Fruit fly (Drosophila melanogaster) whole organism, embryonic: ENCODE measurements around the gene CG42553.
A peak's percentile ranks its signal among the peaks of the same experiment; 100 is the strongest.

ENCODE experiments used
- Antp ChIP-seq: fragments of 200-800 bp; sonication (Bioruptor generic); optimal IDR thresholded peaks from 3 replicates; lab custom pipeline; 2016; ENCODE audit warnings: missing biosample characterization, missing genetic modification characterization
- B-H2 ChIP-seq: fragments of 200-800 bp; sonication (Bioruptor generic); optimal IDR thresholded peaks from 2 replicates; lab custom pipeline; 2018; ENCODE audit warnings: missing biosample characterization, mild to moderate bottlenecking, missing genetic modification characterization
- BEAF-32 ChIP-seq: fragments of 200-800 bp; sonication (Bioruptor generic); optimal IDR thresholded peaks from 3 replicates; lab custom pipeline; 2017; ENCODE audit warnings: missing biosample characterization, missing genetic modification characterization, mild to moderate bottlenecking, moderate library complexity, missing genetic modification reagents
- CG11695 ChIP-seq: fragments of 200-800 bp; sonication (Bioruptor generic); IDR thresholded peaks from 3 replicates; pipeline ENCODE4 v1.3.6; 2022; ENCODE audit warnings: missing biosample characterization, missing genetic modification characterization
- CG12744 ChIP-seq: fragments of 200-800 bp; sonication (Bioruptor generic); optimal IDR thresholded peaks from 2 replicates; lab custom pipeline; 2016; ENCODE audit warnings: missing biosample characterization, missing genetic modification characterization
- CG13775 ChIP-seq: fragments of 200-800 bp; sonication (Bioruptor generic); optimal IDR thresholded peaks from 3 replicates; lab custom pipeline; 2017; ENCODE audit warnings: missing biosample characterization, mild to moderate bottlenecking, missing genetic modification characterization
- CG15696 ChIP-seq: fragments of 200-800 bp; sonication (Bioruptor generic); optimal IDR thresholded peaks from 2 replicates; lab custom pipeline; 2019; ENCODE audit warnings: missing biosample characterization, mild to moderate bottlenecking, missing genetic modification characterization, moderate library complexity
- CG18764 ChIP-seq: fragments of 200-800 bp; sonication (Bioruptor generic); optimal IDR thresholded peaks from 3 replicates; lab custom pipeline; 2016; ENCODE audit warnings: missing biosample characterization, missing genetic modification characterization
- CG30020 ChIP-seq: fragments of 200-800 bp; optimal IDR thresholded peaks from 2 replicates; lab custom pipeline; 2019; ENCODE audit warnings: missing biosample characterization, mild to moderate bottlenecking, missing genetic modification characterization, moderate library complexity
- CG3995 ChIP-seq: fragments of 200-800 bp; sonication (Bioruptor generic); optimal IDR thresholded peaks from 3 replicates; lab custom pipeline; 2016; ENCODE audit warnings: missing biosample characterization, missing genetic modification characterization
- CG42726 ChIP-seq: fragments of 200-800 bp; sonication (Bioruptor generic); IDR thresholded peaks from 2 replicates; pipeline ENCODE4 v1.3.6; 2022; ENCODE audit warnings: missing biosample characterization, missing genetic modification characterization; ENCODE audit not compliant: partially characterized antibody
- CG7372 ChIP-seq: fragments of 200-800 bp; sonication (Bioruptor generic); IDR thresholded peaks from 2 replicates; pipeline ENCODE4 v1.3.6; 2022; ENCODE audit warnings: missing biosample characterization, missing genetic modification characterization
- CG7745 ChIP-seq: fragments of 200-800 bp; sonication (Bioruptor generic); optimal IDR thresholded peaks from 2 replicates; lab custom pipeline; 2018; ENCODE audit warnings: missing biosample characterization, mild to moderate bottlenecking, missing genetic modification characterization, moderate library complexity
- CG7928 ChIP-seq: fragments of 200-800 bp; sonication (Bioruptor generic); optimal IDR thresholded peaks from 2 replicates; lab custom pipeline; 2017; ENCODE audit warnings: missing biosample characterization, mild to moderate bottlenecking, missing genetic modification characterization
- CG8281 ChIP-seq: fragments of 200-800 bp; sonication (Bioruptor generic); optimal IDR thresholded peaks from 2 replicates; lab custom pipeline; 2018; ENCODE audit warnings: missing biosample characterization, mild to moderate bottlenecking, missing genetic modification characterization, moderate library complexity
- Dad ChIP-seq: fragments of 200-800 bp; sonication (Bioruptor generic); optimal IDR thresholded peaks from 3 replicates; lab custom pipeline; 2016; ENCODE audit warnings: missing biosample characterization, missing genetic modification characterization
- Doc2 ChIP-seq: fragments of 200-800 bp; sonication (Bioruptor generic); IDR thresholded peaks from 2 replicates; pipeline ENCODE4 v1.3.6; 2022; ENCODE audit warnings: missing biosample characterization, missing genetic modification characterization
- H15 ChIP-seq: fragments of 200-800 bp; sonication (Bioruptor generic); IDR thresholded peaks from 3 replicates; pipeline ENCODE4 v1.3.6; 2022; ENCODE audit warnings: missing biosample characterization, missing genetic modification characterization
- Hr51 ChIP-seq, 2 experiments: fragments of 200-800 bp; sonication (Bioruptor generic); optimal IDR thresholded peaks; 2 replicates in 1 of 2; 3 replicates in 1 of 2; lab custom pipeline; 2016 to 2018; ENCODE audit warnings: missing biosample characterization in 2 of 2, missing genetic modification characterization in 2 of 2, mild to moderate bottlenecking in 1 of 2, moderate library complexity in 1 of 2
- Jarid2 ChIP-seq: fragments of 200-800 bp; sonication (Bioruptor generic); optimal IDR thresholded peaks from 3 replicates; lab custom pipeline; 2017; ENCODE audit warnings: mild to moderate bottlenecking, missing biosample characterization, missing genetic modification reagents, missing genetic modification characterization
- MTF-1 ChIP-seq: fragments of 200-800 bp; sonication (Bioruptor generic); optimal IDR thresholded peaks from 2 replicates; lab custom pipeline; 2018; ENCODE audit warnings: missing biosample characterization, mild to moderate bottlenecking, missing genetic modification characterization, borderline replicate concordance
- NK7.1 ChIP-seq: fragments of 200-800 bp; sonication (Bioruptor generic); optimal IDR thresholded peaks from 3 replicates; lab custom pipeline; 2016; ENCODE audit warnings: missing biosample characterization, missing genetic modification characterization
- Nf-YA ChIP-seq: fragments of 200-800 bp; sonication (Bioruptor generic); IDR thresholded peaks from 2 replicates; pipeline ENCODE4 v1.3.6; 2022; ENCODE audit warnings: missing biosample characterization, missing genetic modification characterization
- Nf-YB ChIP-seq: fragments of 200-800 bp; sonication (Bioruptor generic); optimal IDR thresholded peaks from 3 replicates; lab custom pipeline; 2019; ENCODE audit warnings: missing biosample characterization, mild to moderate bottlenecking, missing genetic modification characterization, moderate library complexity
- Nf-YC ChIP-seq: fragments of 200-800 bp; optimal IDR thresholded peaks from 3 replicates; lab custom pipeline; 2019; ENCODE audit warnings: missing biosample characterization, mild to moderate bottlenecking, missing genetic modification characterization, moderate library complexity
- Oli ChIP-seq: fragments of 200-800 bp; sonication (Bioruptor generic); optimal IDR thresholded peaks from 2 replicates; lab custom pipeline; 2018; ENCODE audit warnings: missing biosample characterization, mild to moderate bottlenecking, missing genetic modification characterization, moderate library complexity
- Sox102F ChIP-seq: fragments of 200-800 bp; sonication (Bioruptor generic); optimal IDR thresholded peaks from 2 replicates; lab custom pipeline; 2018; ENCODE audit warnings: missing biosample characterization, mild to moderate bottlenecking, missing genetic modification characterization, moderate library complexity
- Sry-δ ChIP-seq: fragments of 200-800 bp; sonication (Bioruptor generic); optimal IDR thresholded peaks from 2 replicates; lab custom pipeline; 2016; ENCODE audit warnings: missing biosample characterization, missing genetic modification characterization
- abd-A ChIP-seq: fragments of 200-800 bp; sonication (Bioruptor generic); optimal IDR thresholded peaks from 3 replicates; lab custom pipeline; 2019; ENCODE audit warnings: missing biosample characterization, mild to moderate bottlenecking, missing genetic modification characterization, moderate library complexity
- ara ChIP-seq: fragments of 200-800 bp; sonication (Bioruptor generic); IDR thresholded peaks from 2 replicates; pipeline ENCODE4 v1.3.6; 2022; ENCODE audit warnings: missing biosample characterization, missing genetic modification characterization
- bab2 ChIP-seq: fragments of 200-800 bp; sonication (Bioruptor generic); optimal IDR thresholded peaks from 2 replicates; lab custom pipeline; 2016; ENCODE audit warnings: missing biosample characterization, missing genetic modification characterization
- bcd ChIP-seq: fragments of 200-800 bp; sonication (Bioruptor generic); optimal IDR thresholded peaks from 2 replicates; lab custom pipeline; 2017; ENCODE audit warnings: missing biosample characterization, mild to moderate bottlenecking, missing genetic modification characterization
- chinmo ChIP-seq: fragments of 200-800 bp; sonication (Bioruptor generic); IDR thresholded peaks from 4 replicates; pipeline ENCODE4 v1.3.6; 2022; ENCODE audit warnings: missing biosample characterization, missing genetic modification characterization; ENCODE audit not compliant: partially characterized antibody
- dpn ChIP-seq, 2 experiments: fragments of 200-800 bp; sonication (Bioruptor generic); optimal IDR thresholded peaks; 3 replicates each; lab custom pipeline; 2016; ENCODE audit warnings: missing biosample characterization in 2 of 2, missing genetic modification characterization in 2 of 2
- emc ChIP-seq: fragments of 200-800 bp; sonication (Bioruptor generic); optimal IDR thresholded peaks from 2 replicates; lab custom pipeline; 2016; ENCODE audit warnings: missing biosample characterization, missing genetic modification characterization
- en ChIP-seq: fragments of 200-800 bp; sonication (Bioruptor generic); optimal IDR thresholded peaks from 2 replicates; lab custom pipeline; 2016; ENCODE audit warnings: missing biosample characterization, missing genetic modification characterization
- exex ChIP-seq: fragments of 200-800 bp; sonication (Bioruptor generic); optimal IDR thresholded peaks from 4 replicates; lab custom pipeline; 2018; ENCODE audit warnings: missing biosample characterization, mild to moderate bottlenecking, missing genetic modification characterization, moderate library complexity
- eyg ChIP-seq: fragments of 200-800 bp; sonication (Bioruptor generic); optimal IDR thresholded peaks from 3 replicates; lab custom pipeline; 2016; ENCODE audit warnings: missing biosample characterization, missing genetic modification characterization
- fd64A ChIP-seq: fragments of 200-800 bp; sonication (Bioruptor generic); optimal IDR thresholded peaks from 3 replicates; lab custom pipeline; 2018; ENCODE audit warnings: missing biosample characterization, mild to moderate bottlenecking, missing genetic modification characterization
- ftz-f1 ChIP-seq: fragments of 200-800 bp; sonication (Bioruptor generic); optimal IDR thresholded peaks from 2 replicates; lab custom pipeline; 2016; ENCODE audit warnings: missing biosample characterization, missing genetic modification characterization
- gem ChIP-seq: fragments of 200-800 bp; sonication (Bioruptor generic); optimal IDR thresholded peaks from 2 replicates; lab custom pipeline; 2019; ENCODE audit warnings: missing biosample characterization, mild to moderate bottlenecking, missing genetic modification characterization, moderate library complexity
- lilli ChIP-seq: fragments of 200-800 bp; sonication (Bioruptor generic); optimal IDR thresholded peaks from 3 replicates; lab custom pipeline; 2016; ENCODE audit warnings: missing biosample characterization, missing genetic modification characterization
- mld ChIP-seq: fragments of 200-800 bp; sonication (Bioruptor generic); IDR thresholded peaks from 3 replicates; pipeline ENCODE4 v1.3.6; 2022; ENCODE audit warnings: missing biosample characterization, missing genetic modification characterization; ENCODE audit not compliant: partially characterized antibody
- nerfin-2 ChIP-seq: fragments of 200-800 bp; sonication (Bioruptor generic); IDR thresholded peaks from 2 replicates; pipeline ENCODE4 v1.3.6; 2022; ENCODE audit warnings: missing biosample characterization, missing genetic modification characterization; ENCODE audit not compliant: partially characterized antibody
- onecut ChIP-seq: fragments of 200-800 bp; sonication (Bioruptor generic); IDR thresholded peaks from 2 replicates; pipeline ENCODE4 v1.3.6; 2022; ENCODE audit warnings: missing biosample characterization, missing genetic modification characterization
- pita ChIP-seq: fragments of 200-800 bp; sonication (Bioruptor generic); optimal IDR thresholded peaks from 2 replicates; lab custom pipeline; 2017; ENCODE audit warnings: missing biosample characterization, mild to moderate bottlenecking, missing genetic modification characterization
- run ChIP-seq: fragments of 200-800 bp; sonication (Bioruptor generic); optimal IDR thresholded peaks from 3 replicates; lab custom pipeline; 2018; ENCODE audit warnings: missing biosample characterization, mild to moderate bottlenecking, missing genetic modification characterization
- slou ChIP-seq: fragments of 200-800 bp; sonication (Bioruptor generic); optimal IDR thresholded peaks from 3 replicates; lab custom pipeline; 2016; ENCODE audit warnings: missing biosample characterization, missing genetic modification characterization
- stwl ChIP-seq: fragments of 200-800 bp; sonication (Bioruptor generic); optimal IDR thresholded peaks from 3 replicates; lab custom pipeline; 2018; ENCODE audit warnings: missing biosample characterization, mild to moderate bottlenecking, missing genetic modification characterization, moderate library complexity
- wor ChIP-seq: fragments of 200-800 bp; sonication (Bioruptor generic); IDR thresholded peaks from 2 replicates; pipeline ENCODE4 v1.3.6; 2022; ENCODE audit warnings: missing biosample characterization, missing genetic modification characterization

The CG42553 gene

DNA sequence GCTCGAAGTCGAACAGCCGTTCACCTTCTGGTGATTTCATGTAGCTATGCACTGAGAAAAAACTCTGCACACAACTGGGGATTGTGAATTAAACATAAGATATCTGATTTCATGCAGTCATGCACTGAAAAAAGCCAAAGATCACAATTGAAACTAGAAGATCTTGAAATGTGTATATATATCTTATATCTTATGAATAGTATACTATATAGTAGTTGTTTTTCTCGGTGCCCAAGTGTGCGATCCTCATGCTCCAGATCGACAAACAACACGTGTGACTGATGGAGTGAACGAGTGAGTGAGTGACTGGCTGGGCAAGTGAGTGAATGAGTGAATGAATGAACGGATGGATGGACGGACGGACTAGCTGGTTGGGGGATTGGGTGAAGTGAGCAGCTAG lies 11.9 kb upstream of the CG42553 start (continued):
- TF ChIP-seq stwl (tag; lab: Kevin White, UChicago) (no peak), fd64A (GFP tag; lab: Kevin White, UChicago) (peak; percentile 49), onecut (GFP tag; lab: Robert Waterston, UW) (peak; percentile 66), pita (GFP tag; lab: Kevin White, UChicago) (no peak), CG42726 (GFP tag; lab: Robert Waterston, UW) (no peak), exex (tag; lab: Kevin White, UChicago) (no peak), eyg (GFP tag; lab: Kevin White, UChicago) (no peak), gem (peak; percentile 85), Sox102F (GFP tag; lab: Kevin White, UChicago) (peak; percentile 77), Dad (GFP tag; lab: Kevin White, UChicago) (peak; percentile 18), emc (GFP tag; lab: Kevin White, UChicago) (no peak), ftz-f1 (GFP tag; lab: Kevin White, UChicago) (no peak), run (tag; lab: Kevin White, UChicago) (peak; percentile 62), Hr51 (GFP tag; optimal IDR thresholded peaks at IDR 0.05; lab: Kevin White, UChicago) (peak; percentile 20 to 75), mld (GFP tag; lab: Robert Waterston, UW) (no peak), CG18764 (GFP tag; lab: Kevin White, UChicago) (peak; percentile 69), CG11695 (GFP tag; lab: Robert Waterston, UW) (peak; percentile 66; the same call in 2 of the 3 replicates), Sry-δ (GFP tag; lab: Kevin White, UChicago) (no peak), CG13775 (GFP tag; lab: Kevin White, UChicago) (peak; percentile 2), CG7372 (GFP tag; lab: Robert Waterston, UW) (peak; percentile 52; the same call in 1 of the 2 replicates), H15 (GFP tag; lab: Robert Waterston, UW) (peak; percentile 73), abd-A (tag; lab: Kevin White, UChicago) (no peak), dpn (GFP tag; optimal IDR thresholded peaks at IDR 0.05; lab: Kevin White, UChicago) (peak; percentile 57 to 62), CG30020 (tag; lab: Kevin White, UChicago) (no peak), en (GFP tag; lab: Kevin White, UChicago) (peak; percentile 27), CG7928 (GFP tag; lab: Kevin White, UChicago) (no peak), Oli (peak; percentile 74), Doc2 (no peak), bab2 (peak; percentile 38), CG12744 (GFP tag; lab: Kevin White, UChicago) (no peak), chinmo (GFP tag; lab: Robert Waterston, UW) (no peak), Jarid2 (GFP tag; lab: Kevin White, UChicago) (peak; percentile 48), NK7.1 (peak; percentile 12), ara (GFP tag; lab: Robert Waterston, UW) (peak; percentile 86), CG3995 (GFP tag; lab: Kevin White, UChicago) (no peak), CG7745 (tag; lab: Kevin White, UChicago) (no peak), Nf-YB (GFP tag; lab: Kevin White, UChicago) (peak; percentile 44), BEAF-32 (GFP tag; lab: Kevin White, UChicago) (no peak), Nf-YA (GFP tag; lab: Robert Waterston, UW) (peak; percentile 74), B-H2 (GFP tag; lab: Kevin White, UChicago) (no peak), CG8281 (peak; percentile 100), Antp (no peak), nerfin-2 (no peak), bcd (GFP tag; lab: Kevin White, UChicago) (peak; percentile 61), lilli (GFP tag; lab: Kevin White, UChicago) (peak; percentile 55), MTF-1 (GFP tag; lab: Kevin White, UChicago) (no peak), wor (GFP tag; lab: Robert Waterston, UW) (peak; percentile 48; the same call in 1 of the 2 replicates), CG15696 (tag; lab: Kevin White, UChicago) (peak; percentile 68), Nf-YC (tag; lab: Kevin White, UChicago) (peak; percentile 35), slou (no peak)
